Worm (Caenorhabditis elegans) whole organism, young adult: ENCODE measurements around the gene K05F1.6.
A peak's percentile ranks its signal among the peaks of the same experiment; 100 is the strongest.

Experiments used
- B0035.1 ChIP-seq: sonication (generic microtip); optimal IDR thresholded peaks from 2 replicates; lab custom pipeline; 2016; ENCODE audit warnings: missing genetic modification characterization, mild to moderate bottlenecking, missing compliant biosample characterization, missing genotype, missing genetic modification reagents
- B0261.1 ChIP-seq: sonication (generic microtip); optimal IDR thresholded peaks from 2 replicates; lab custom pipeline; 2016; ENCODE audit warnings: mild to moderate bottlenecking, missing genetic modification characterization, moderate library complexity, missing compliant biosample characterization
- F33H1.4 ChIP-seq: fragments of 200-800 bp; sonication (Bioruptor generic); IDR thresholded peaks from 2 replicates; pipeline ENCODE4 v1.3.6; 2022; ENCODE audit warnings: missing genetic modification reagents, missing genetic modification characterization, missing compliant biosample characterization
- F39B2.1 ChIP-seq: fragments of 200-800 bp; sonication (Bioruptor generic); IDR thresholded peaks from 2 replicates; pipeline ENCODE4 v1.3.6; 2022; ENCODE audit warnings: missing genetic modification reagents, missing genetic modification characterization, missing compliant biosample characterization
- F49E8.2 ChIP-seq: sonication (generic microtip); optimal IDR thresholded peaks from 3 replicates; lab custom pipeline; 2017; ENCODE audit warnings: missing genetic modification characterization, mild to moderate bottlenecking, missing compliant biosample characterization, antibody characterized with exemption, moderate library complexity; ENCODE audit not compliant: insufficient read depth
- F52B5.7 ChIP-seq: sonication (generic microtip); optimal IDR thresholded peaks from 2 replicates; lab custom pipeline; 2016; ENCODE audit warnings: mild to moderate bottlenecking, missing genetic modification characterization, missing compliant biosample characterization
- F55B11.4 ChIP-seq: sonication (generic microtip); optimal IDR thresholded peaks from 2 replicates; lab custom pipeline; 2016; ENCODE audit warnings: missing compliant biosample characterization, missing genetic modification characterization, borderline replicate concordance; ENCODE audit not compliant: insufficient read depth
- F57A8.1 ChIP-seq: fragments of 200-800 bp; sonication (Bioruptor generic); optimal IDR thresholded peaks from 2 replicates; lab custom pipeline; 2018; ENCODE audit warnings: mild to moderate bottlenecking, missing genetic modification characterization, moderate library complexity, missing compliant biosample characterization
- T07F8.4 ChIP-seq: sonication (generic microtip); optimal IDR thresholded peaks from 2 replicates; lab custom pipeline; 2016; ENCODE audit warnings: mild to moderate bottlenecking, missing genetic modification characterization, moderate library complexity, missing compliant biosample characterization
- T26A5.8 ChIP-seq: sonication (generic microtip); optimal IDR thresholded peaks from 2 replicates; lab custom pipeline; 2016; ENCODE audit warnings: missing genetic modification characterization, missing compliant biosample characterization
- Y79H2A.3 ChIP-seq: fragments of 200-800 bp; sonication (Bioruptor generic); conservative IDR thresholded peaks from 2 replicates; pipeline ENCODE4 v1.3.6; 2022; ENCODE audit warnings: missing genetic modification reagents, missing genetic modification characterization, missing compliant biosample characterization
- ZK185.1 ChIP-seq: sonication (generic microtip); optimal IDR thresholded peaks from 2 replicates; lab custom pipeline; 2016; ENCODE audit warnings: mild to moderate bottlenecking, missing genetic modification characterization, missing compliant biosample characterization; ENCODE audit not compliant: poor library complexity, severe bottlenecking
- akir-1 ChIP-seq: fragments of 200-800 bp; sonication (Bioruptor generic); optimal IDR thresholded peaks from 2 replicates; lab custom pipeline; 2018; ENCODE audit warnings: mild to moderate bottlenecking, missing genetic modification characterization, moderate library complexity, missing compliant biosample characterization
- ama-1 ChIP-seq, 3 experiments: fragments of 150-350 bp in 1 of 3; sonication (generic microtip) in 2 of 3; optimal IDR thresholded peaks; 2 replicates each; lab custom pipeline; 2014 to 2018; ENCODE audit warnings: missing biosample characterization in 2 of 3, missing genetic modification characterization in 2 of 3, missing genetic modification reagents in 2 of 3
- aptf-2 ChIP-seq: fragments of 200-800 bp; sonication (Bioruptor generic); conservative IDR thresholded peaks from 2 replicates; pipeline ENCODE4 v1.3.6; 2022; ENCODE audit warnings: missing genetic modification reagents, missing genetic modification characterization, missing compliant biosample characterization
- aptf-3 ChIP-seq: fragments of 200-800 bp; sonication (Bioruptor generic); IDR thresholded peaks from 2 replicates; pipeline ENCODE4 v1.3.6; 2022; ENCODE audit warnings: missing genetic modification characterization, missing compliant biosample characterization
- athp-1 ChIP-seq: sonication (generic microtip); optimal IDR thresholded peaks from 2 replicates; lab custom pipeline; 2017; ENCODE audit warnings: mild to moderate bottlenecking, missing genetic modification characterization, missing compliant biosample characterization
- attf-5 ChIP-seq: fragments of 200-800 bp; sonication (Bioruptor generic); optimal IDR thresholded peaks from 2 replicates; lab custom pipeline; 2018; ENCODE audit warnings: mild to moderate bottlenecking, missing genetic modification characterization, missing compliant biosample characterization
- ccch-3 ChIP-seq: fragments of 200-800 bp; sonication (Bioruptor generic); optimal IDR thresholded peaks from 2 replicates; lab custom pipeline; 2018; ENCODE audit warnings: mild to moderate bottlenecking, missing genetic modification characterization, missing compliant biosample characterization
- ceh-58 ChIP-seq: fragments of 200-800 bp; sonication (Bioruptor generic); IDR thresholded peaks from 2 replicates; pipeline ENCODE4 v1.3.6; 2022; ENCODE audit warnings: missing genetic modification characterization, missing compliant biosample characterization
- ceh-79 ChIP-seq: sonication (generic microtip); optimal IDR thresholded peaks from 2 replicates; lab custom pipeline; 2017; ENCODE audit warnings: mild to moderate bottlenecking, missing genetic modification characterization, missing compliant biosample characterization
- ceh-91 ChIP-seq: fragments of 200-800 bp; sonication (Bioruptor generic); IDR thresholded peaks from 2 replicates; pipeline ENCODE4 v1.3.6; 2022; ENCODE audit warnings: missing genetic modification reagents, missing genetic modification characterization, missing compliant biosample characterization
- chd-7 ChIP-seq: sonication (generic microtip); optimal IDR thresholded peaks from 2 replicates; lab custom pipeline; 2016; ENCODE audit warnings: mild to moderate bottlenecking, missing genetic modification characterization, moderate library complexity, missing compliant biosample characterization
- dox-1 ChIP-seq: fragments of 200-800 bp; sonication (Bioruptor generic); IDR thresholded peaks from 2 replicates; pipeline ENCODE4 v1.3.6; 2022; ENCODE audit warnings: missing genetic modification reagents, missing genetic modification characterization, missing compliant biosample characterization
- dpl-1 ChIP-seq: fragments of 150-350 bp; optimal IDR thresholded peaks from 2 replicates; lab custom pipeline; 2014; ENCODE audit warnings: missing biosample characterization, missing genetic modification reagents, missing genetic modification characterization
- egl-18 ChIP-seq: fragments of 200-800 bp; sonication (Bioruptor generic); IDR thresholded peaks from 2 replicates; pipeline ENCODE4 v1.3.6; 2022; ENCODE audit warnings: missing genetic modification reagents, missing genetic modification characterization, missing compliant biosample characterization
- ekl-4 ChIP-seq: fragments of 200-800 bp; sonication (Bioruptor generic); IDR thresholded peaks from 2 replicates; pipeline ENCODE4 v1.3.6; 2022; ENCODE audit warnings: missing genetic modification reagents, missing genetic modification characterization, missing compliant biosample characterization
- ets-4 ChIP-seq: fragments of 200-800 bp; sonication (Bioruptor generic); optimal IDR thresholded peaks from 2 replicates; lab custom pipeline; 2018; ENCODE audit warnings: mild to moderate bottlenecking, missing genetic modification characterization, missing compliant biosample characterization
- fkh-3 ChIP-seq: sonication (generic microtip); optimal IDR thresholded peaks from 2 replicates; lab custom pipeline; 2016; ENCODE audit warnings: mild to moderate bottlenecking, missing genetic modification characterization, missing compliant biosample characterization
- gei-17 ChIP-seq: fragments of 200-800 bp; sonication (Bioruptor generic); optimal IDR thresholded peaks from 2 replicates; lab custom pipeline; 2018; ENCODE audit warnings: mild to moderate bottlenecking, missing genetic modification characterization, missing compliant biosample characterization
- hlh-26 ChIP-seq: fragments of 200-800 bp; sonication (Bioruptor generic); conservative IDR thresholded peaks from 2 replicates; pipeline ENCODE4 v1.3.6; 2022; ENCODE audit warnings: missing genetic modification reagents, missing genetic modification characterization, missing compliant biosample characterization
- hrde-1 ChIP-seq: sonication (generic microtip); optimal IDR thresholded peaks from 2 replicates; lab custom pipeline; 2016; ENCODE audit warnings: missing genetic modification characterization, mild to moderate bottlenecking, missing compliant biosample characterization, moderate library complexity, missing genotype, missing genetic modification reagents, borderline replicate concordance
- madf-6 ChIP-seq: fragments of 200-800 bp; sonication (Bioruptor generic); IDR thresholded peaks from 2 replicates; pipeline ENCODE4 v1.3.6; 2022; ENCODE audit warnings: missing genetic modification reagents, missing genetic modification characterization, missing compliant biosample characterization
- mes-4 ChIP-seq: sonication (generic microtip); optimal IDR thresholded peaks from 2 replicates; lab custom pipeline; 2016; ENCODE audit warnings: missing genotype, missing genetic modification characterization, missing compliant biosample characterization
- nfya-2 ChIP-seq: fragments of 200-800 bp; sonication (Bioruptor generic); IDR thresholded peaks from 2 replicates; pipeline ENCODE4 v1.3.6; 2022; ENCODE audit warnings: missing genetic modification reagents, missing genetic modification characterization, missing compliant biosample characterization
- nhr-179 ChIP-seq: sonication (generic microtip); optimal IDR thresholded peaks from 2 replicates; lab custom pipeline; 2016; ENCODE audit warnings: mild to moderate bottlenecking, missing genetic modification characterization, missing compliant biosample characterization
- nhr-27 ChIP-seq: fragments of 200-800 bp; sonication (Bioruptor generic); optimal IDR thresholded peaks from 2 replicates; lab custom pipeline; 2018; ENCODE audit warnings: mild to moderate bottlenecking, missing genetic modification characterization, moderate library complexity, missing compliant biosample characterization
- nhr-80 ChIP-seq: sonication (generic microtip); optimal IDR thresholded peaks from 2 replicates; lab custom pipeline; 2016; ENCODE audit warnings: missing genetic modification characterization, missing compliant biosample characterization
- rpc-1 ChIP-seq, 2 experiments: fragments of 150-350 bp in 1 of 2; sonication (generic microtip) in 1 of 2; optimal IDR thresholded peaks; 2 replicates each; lab custom pipeline; 2014 to 2018; ENCODE audit warnings: missing biosample characterization in 1 of 2, missing genetic modification characterization in 1 of 2, missing genetic modification reagents in 1 of 2, missing genotype in 1 of 2
- snpc-1.3 ChIP-seq: sonication (generic microtip); optimal IDR thresholded peaks from 2 replicates; lab custom pipeline; 2017; ENCODE audit warnings: missing genetic modification characterization, mild to moderate bottlenecking, missing compliant biosample characterization, antibody characterized with exemption, moderate library complexity, missing genotype, missing genetic modification reagents; ENCODE audit not compliant: insufficient read depth
- sptf-2 ChIP-seq: fragments of 200-800 bp; sonication (Bioruptor generic); optimal IDR thresholded peaks from 2 replicates; lab custom pipeline; 2018; ENCODE audit warnings: mild to moderate bottlenecking, missing genetic modification characterization, missing compliant biosample characterization
- tlf-1 ChIP-seq: fragments of 200-800 bp; sonication (Bioruptor generic); optimal IDR thresholded peaks from 2 replicates; lab custom pipeline; 2018; ENCODE audit warnings: mild to moderate bottlenecking, missing genetic modification characterization, missing compliant biosample characterization
- zfh-2 ChIP-seq: fragments of 200-800 bp; sonication (Bioruptor generic); conservative IDR thresholded peaks from 2 replicates; pipeline ENCODE4 v1.3.6; 2022; ENCODE audit warnings: missing genetic modification reagents, missing genetic modification characterization, missing compliant biosample characterization
- ztf-18 ChIP-seq: sonication (generic microtip); optimal IDR thresholded peaks from 2 replicates; lab custom pipeline; 2016; ENCODE audit warnings: missing genotype, mild to moderate bottlenecking, missing genetic modification characterization, missing compliant biosample characterization
- ztf-22 ChIP-seq: fragments of 200-800 bp; sonication (Bioruptor generic); optimal IDR thresholded peaks from 2 replicates; lab custom pipeline; 2018; ENCODE audit warnings: mild to moderate bottlenecking, missing genetic modification characterization, moderate library complexity, missing compliant biosample characterization
- ztf-25 ChIP-seq: fragments of 200-800 bp; sonication (Bioruptor generic); IDR thresholded peaks from 2 replicates; pipeline ENCODE4 v1.3.6; 2022; ENCODE audit warnings: missing genetic modification reagents, missing genetic modification characterization, missing compliant biosample characterization
- ztf-6 ChIP-seq: fragments of 200-800 bp; sonication (Bioruptor generic); IDR thresholded peaks from 2 replicates; pipeline ENCODE4 v1.3.6; 2022; ENCODE audit warnings: missing genetic modification reagents, missing genetic modification characterization, missing compliant biosample characterization

The K05F1.6 gene

DNA sequence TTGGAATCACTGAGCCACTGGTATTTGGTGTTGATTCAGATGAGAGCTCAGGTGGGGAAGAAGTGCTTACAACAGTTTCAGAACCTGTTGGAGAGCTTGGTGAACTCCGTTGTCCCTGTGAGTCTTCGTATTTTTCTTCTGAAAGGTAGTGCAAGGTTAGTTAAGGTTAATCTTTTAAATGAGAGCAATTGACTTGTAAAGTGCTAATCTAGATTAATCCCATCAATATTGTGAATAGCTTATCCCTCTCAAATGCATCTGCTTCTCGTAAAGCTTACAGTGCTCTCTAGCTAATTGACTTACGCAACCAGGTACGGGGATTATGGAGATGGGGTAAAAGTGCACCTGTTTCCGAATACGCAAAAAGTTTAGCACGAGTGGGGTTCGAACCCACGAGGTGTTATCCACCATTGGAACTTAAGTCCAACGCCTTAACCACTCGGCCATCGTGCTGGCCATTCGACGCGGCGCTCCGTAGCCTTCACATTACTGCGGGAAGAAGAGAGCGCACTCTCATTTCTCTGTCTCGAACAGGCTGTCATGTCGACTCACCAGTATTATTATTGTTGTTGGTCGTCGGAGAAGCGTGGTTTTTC lies 9.7 kb upstream of the K05F1.6 start:
- TF ChIP-seq hlh-26 (GFP tag; lab: Robert Waterston, UW) (no peak), nhr-179 (tag; lab: Kevin White, UChicago) (no peak), madf-6 (GFP tag; lab: Robert Waterston, UW) (peak; percentile 57), T07F8.4 (tag; lab: Kevin White, UChicago) (peak; percentile 37), ztf-25 (GFP tag; lab: Robert Waterston, UW) (no peak), hrde-1 (tag; lab: Kevin White, UChicago) (no peak), mes-4 (tag; lab: Kevin White, UChicago) (no peak), F39B2.1 (GFP tag; lab: Robert Waterston, UW) (no peak), dpl-1 (GFP tag; lab: Kevin White, UChicago) (no peak), dox-1 (GFP tag; lab: Robert Waterston, UW) (peak; percentile 73), rpc-1 (optimal IDR thresholded peaks at IDR 0.05; lab: Kevin White, UChicago) (peak; percentile 64), rpc-1 (tag; optimal IDR thresholded peaks at IDR 0.05; lab: Kevin White, UChicago) (peak; percentile 81), snpc-1.3 (tag; lab: Kevin White, UChicago) (peak; percentile 20), ztf-6 (peak; percentile 73; the same call in 1 of the 2 replicates), ceh-58 (GFP tag; lab: Robert Waterston, UW) (no peak), zfh-2 (GFP tag; lab: Robert Waterston, UW) (peak; percentile 59; the same call in 1 of the 2 replicates), akir-1 (GFP tag; lab: Kevin White, UChicago) (no peak), nhr-80 (no peak), F57A8.1 (no peak), ZK185.1 (peak; percentile 31), nfya-2 (GFP tag; lab: Robert Waterston, UW) (no peak), F52B5.7 (tag; lab: Kevin White, UChicago) (peak; percentile 12), ama-1 (optimal IDR thresholded peaks at IDR 0.05; lab: Kevin White, UChicago) (no peak), ama-1 (GFP tag; optimal IDR thresholded peaks at IDR 0.05; lab: Kevin White, UChicago) (no peak), ztf-18 (tag; lab: Kevin White, UChicago) (peak; percentile 58), nhr-27 (tag; lab: Kevin White, UChicago) (no peak), chd-7 (tag; lab: Kevin White, UChicago) (peak; percentile 52), F33H1.4 (GFP tag; lab: Robert Waterston, UW) (0 out of 2 replicates have a peak, but pooled peaks have one; percentile 13), egl-18 (GFP tag; lab: Robert Waterston, UW) (no peak), B0261.1 (tag; lab: Kevin White, UChicago) (peak; percentile 90), aptf-2 (GFP tag; lab: Robert Waterston, UW) (no peak), ekl-4 (GFP tag; lab: Robert Waterston, UW) (0 out of 2 replicates have a peak, but pooled peaks have one; percentile 11), ceh-91 (GFP tag; lab: Robert Waterston, UW) (no peak), athp-1 (tag; lab: Kevin White, UChicago) (no peak), ceh-79 (no peak), ztf-22 (GFP tag; lab: Kevin White, UChicago) (no peak), sptf-2 (no peak), tlf-1 (GFP tag; lab: Kevin White, UChicago) (peak; percentile 7), fkh-3 (tag; lab: Kevin White, UChicago) (peak; percentile 10), F55B11.4 (tag; lab: Kevin White, UChicago) (no peak), T26A5.8 (no peak), aptf-3 (GFP tag; lab: Robert Waterston, UW) (no peak), F49E8.2 (tag; lab: Kevin White, UChicago) (no peak), gei-17 (no peak), ccch-3 (GFP tag; lab: Kevin White, UChicago) (no peak), Y79H2A.3 (peak; percentile 47; the same call in 1 of the 2 replicates), ets-4 (no peak), B0035.1 (tag; lab: Kevin White, UChicago) (no peak), attf-5 (peak; percentile 35)
